Worm (Caenorhabditis elegans) whole organism, L1 larva: ENCODE measurements around the gene C36B7.6.

ENCODE experiments used
- C04F5.9 ChIP-seq: sonication (generic microtip); optimal IDR thresholded peaks from 2 replicates; lab custom pipeline; 2016; ENCODE audit warnings: missing genetic modification characterization, missing compliant biosample characterization
- C16A3.4 ChIP-seq: fragments of 150-350 bp; optimal IDR thresholded peaks from 2 replicates; lab custom pipeline; 2014; ENCODE audit warnings: missing biosample characterization, missing genetic modification characterization
- C34B4.2 ChIP-seq: sonication (generic microtip); optimal IDR thresholded peaks from 2 replicates; lab custom pipeline; 2017; ENCODE audit warnings: mild to moderate bottlenecking, missing genetic modification characterization, missing compliant biosample characterization
- alr-1 ChIP-seq: fragments of 200-800 bp; sonication (Bioruptor generic); optimal IDR thresholded peaks from 2 replicates; lab custom pipeline; 2018; ENCODE audit warnings: borderline replicate concordance, mild to moderate bottlenecking, missing genetic modification characterization, missing compliant biosample characterization
- aly-2 ChIP-seq: fragments of 150-350 bp; optimal IDR thresholded peaks from 2 replicates; lab custom pipeline; 2014; ENCODE audit warnings: missing biosample characterization, missing genetic modification characterization
- ama-1 ChIP-seq: fragments of 150-350 bp; optimal IDR thresholded peaks from 2 replicates; lab custom pipeline; 2014
- blmp-1 ChIP-seq: fragments of 150-350 bp; optimal IDR thresholded peaks from 2 replicates; lab custom pipeline; 2014; ENCODE audit warnings: missing biosample characterization, missing genetic modification characterization
- ceh-63 ChIP-seq: fragments of 200-800 bp; sonication (Bioruptor generic); optimal IDR thresholded peaks from 2 replicates; lab custom pipeline; 2018; ENCODE audit warnings: mild to moderate bottlenecking, missing genetic modification characterization, missing compliant biosample characterization
- ceh-8 ChIP-seq: fragments of 200-800 bp; sonication (Bioruptor generic); optimal IDR thresholded peaks from 2 replicates; lab custom pipeline; 2018; ENCODE audit warnings: mild to moderate bottlenecking, missing genetic modification characterization, moderate library complexity, missing compliant biosample characterization
- ces-1 ChIP-seq: fragments of 150-350 bp; optimal IDR thresholded peaks from 2 replicates; lab custom pipeline; 2014; ENCODE audit warnings: missing biosample characterization, missing genetic modification reagents, missing genetic modification characterization
- dpl-1 ChIP-seq, 3 experiments: fragments of 150-350 bp in 2 of 3; sonication (generic microtip) in 1 of 3; optimal IDR thresholded peaks; 2 replicates each; lab custom pipeline; 2014 to 2017; ENCODE audit warnings: missing biosample characterization in 3 of 3, missing genetic modification characterization in 3 of 3, missing genetic modification reagents in 3 of 3
- dsc-1 ChIP-seq: sonication (generic microtip); optimal IDR thresholded peaks from 2 replicates; lab custom pipeline; 2016; ENCODE audit warnings: mild to moderate bottlenecking, missing genetic modification characterization, missing compliant biosample characterization
- efl-3 ChIP-seq: fragments of 200-800 bp; sonication (Bioruptor generic); optimal IDR thresholded peaks from 2 replicates; lab custom pipeline; 2018; ENCODE audit warnings: mild to moderate bottlenecking, missing genetic modification characterization, missing compliant biosample characterization
- elt-2 ChIP-seq: sonication (generic microtip); optimal IDR thresholded peaks from 2 replicates; lab custom pipeline; 2016; ENCODE audit warnings: missing genetic modification characterization, mild to moderate bottlenecking, inconsistent platforms, missing compliant biosample characterization, missing genetic modification reagents
- ets-5 ChIP-seq: fragments of 200-800 bp; sonication (Bioruptor generic); IDR thresholded peaks from 2 replicates; pipeline ENCODE4 v1.3.6; 2022; ENCODE audit warnings: missing genetic modification characterization, missing compliant biosample characterization
- fkh-10 ChIP-seq: sonication (generic microtip); optimal IDR thresholded peaks from 2 replicates; lab custom pipeline; 2017; ENCODE audit warnings: missing biosample characterization, missing genetic modification reagents, missing genetic modification characterization
- fkh-4 ChIP-seq: sonication (generic microtip); optimal IDR thresholded peaks from 2 replicates; lab custom pipeline; 2016; ENCODE audit warnings: missing compliant biosample characterization, missing genetic modification characterization, borderline replicate concordance
- fos-1 ChIP-seq: fragments of 150-350 bp; optimal IDR thresholded peaks from 2 replicates; lab custom pipeline; 2014; ENCODE audit warnings: missing biosample characterization, missing genetic modification characterization
- grh-1 ChIP-seq: fragments of 200-800 bp; sonication (Bioruptor generic); IDR thresholded peaks from 2 replicates; pipeline ENCODE4 v1.3.6; 2022; ENCODE audit warnings: missing genetic modification reagents, missing genetic modification characterization, missing compliant biosample characterization
- hlh-4 ChIP-seq: sonication (generic microtip); optimal IDR thresholded peaks from 2 replicates; lab custom pipeline; 2016; ENCODE audit warnings: mild to moderate bottlenecking, missing genetic modification characterization, missing compliant biosample characterization
- lin-13 ChIP-seq: fragments of 150-350 bp; optimal IDR thresholded peaks from 2 replicates; lab custom pipeline; 2014; ENCODE audit warnings: missing biosample characterization, missing genetic modification reagents, missing genetic modification characterization
- lin-14 ChIP-seq: fragments of 200-800 bp; sonication (Bioruptor generic); optimal IDR thresholded peaks from 2 replicates; lab custom pipeline; 2018; ENCODE audit warnings: mild to moderate bottlenecking, missing genetic modification characterization, moderate library complexity, missing compliant biosample characterization
- lin-35 ChIP-seq, 2 experiments: fragments of 150-350 bp; optimal IDR thresholded peaks; 2 replicates each; lab custom pipeline; 2014; ENCODE audit warnings: missing biosample characterization in 2 of 2, missing genetic modification characterization in 2 of 2, missing genetic modification reagents in 2 of 2
- lir-3 ChIP-seq: sonication (generic microtip); optimal IDR thresholded peaks from 2 replicates; lab custom pipeline; 2016; ENCODE audit warnings: mild to moderate bottlenecking, missing genetic modification characterization, moderate library complexity, missing compliant biosample characterization; ENCODE audit not compliant: poor library complexity
- mab-9 ChIP-seq: fragments of 200-800 bp; sonication (Bioruptor generic); IDR thresholded peaks from 2 replicates; pipeline ENCODE4 v1.3.6; 2022; ENCODE audit warnings: missing genetic modification reagents, missing genetic modification characterization, missing compliant biosample characterization
- nhr-20 ChIP-seq: sonication (generic microtip); optimal IDR thresholded peaks from 2 replicates; lab custom pipeline; 2016; ENCODE audit warnings: mild to moderate bottlenecking, missing genetic modification characterization, missing compliant biosample characterization
- nhr-71 ChIP-seq: sonication (generic microtip); optimal IDR thresholded peaks from 2 replicates; lab custom pipeline; 2016; ENCODE audit warnings: mild to moderate bottlenecking, missing genetic modification characterization, moderate library complexity, missing compliant biosample characterization
- nhr-90 ChIP-seq: sonication (generic microtip); optimal IDR thresholded peaks from 2 replicates; lab custom pipeline; 2016; ENCODE audit warnings: mild to moderate bottlenecking, missing genetic modification characterization, missing compliant biosample characterization; ENCODE audit not compliant: poor library complexity
- pag-3 ChIP-seq: sonication (generic microtip); optimal IDR thresholded peaks from 2 replicates; lab custom pipeline; 2017; ENCODE audit warnings: missing genetic modification characterization, mild to moderate bottlenecking, missing compliant biosample characterization, antibody characterized with exemption, borderline replicate concordance; ENCODE audit not compliant: insufficient read depth
- pax-3 ChIP-seq: fragments of 200-800 bp; sonication (Bioruptor generic); optimal IDR thresholded peaks from 2 replicates; lab custom pipeline; 2018; ENCODE audit warnings: mild to moderate bottlenecking, missing genetic modification characterization, moderate library complexity, missing compliant biosample characterization
- pqm-1 ChIP-seq: sonication (generic microtip); optimal IDR thresholded peaks from 3 replicates; lab custom pipeline; 2017; ENCODE audit warnings: missing biosample characterization, missing genetic modification characterization
- rnt-1 ChIP-seq: sonication (generic microtip); optimal IDR thresholded peaks from 2 replicates; lab custom pipeline; 2016; ENCODE audit warnings: mild to moderate bottlenecking, missing genetic modification characterization, moderate library complexity, missing compliant biosample characterization
- snpc-4 ChIP-seq: fragments of 150-350 bp; optimal IDR thresholded peaks from 2 replicates; lab custom pipeline; 2014; ENCODE audit warnings: missing biosample characterization, missing genetic modification characterization
- snu-23 ChIP-seq: sonication (generic microtip); optimal IDR thresholded peaks from 2 replicates; lab custom pipeline; 2016; ENCODE audit warnings: missing genetic modification characterization, missing compliant biosample characterization
- sup-37 ChIP-seq: fragments of 200-800 bp; sonication (Bioruptor generic); optimal IDR thresholded peaks from 2 replicates; lab custom pipeline; 2018; ENCODE audit warnings: mild to moderate bottlenecking, missing genetic modification characterization, missing compliant biosample characterization
- tbx-2 ChIP-seq: sonication (generic microtip); optimal IDR thresholded peaks from 2 replicates; lab custom pipeline; 2016; ENCODE audit warnings: missing genetic modification characterization, missing compliant biosample characterization
- unc-130 ChIP-seq: fragments of 150-350 bp; optimal IDR thresholded peaks from 2 replicates; lab custom pipeline; 2017; ENCODE audit warnings: missing biosample characterization, missing genetic modification characterization, inconsistent platforms
- unc-86 ChIP-seq: sonication (generic microtip); optimal IDR thresholded peaks from 2 replicates; lab custom pipeline; 2016; ENCODE audit warnings: missing genetic modification characterization, missing compliant biosample characterization
- xbp-1 ChIP-seq: sonication (generic microtip); optimal IDR thresholded peaks from 2 replicates; lab custom pipeline; 2016; ENCODE audit warnings: missing genetic modification characterization, missing compliant biosample characterization
- zag-1 ChIP-seq: fragments of 150-350 bp; optimal IDR thresholded peaks from 2 replicates; lab custom pipeline; 2014; ENCODE audit warnings: missing biosample characterization, missing genetic modification characterization
- ztf-4 ChIP-seq: fragments of 150-350 bp; optimal IDR thresholded peaks from 2 replicates; lab custom pipeline; 2014; ENCODE audit warnings: missing biosample characterization, missing genetic modification characterization

Gene C36B7.6

ce11 chrX:7140682-7141254 is 40.6 kb upstream of the C36B7.6 start:
- TF ChIP-seq unc-130: no peak
- TF ChIP-seq aly-2 (tag; lab: Kevin White, UChicago): no peak
- no peak for TF ChIP-seq pax-3 (tag; lab: Kevin White, UChicago)
- peak; percentile 8 for TF ChIP-seq elt-2 (tag; lab: Kevin White, UChicago)
- no peak for TF ChIP-seq nhr-20 (tag; lab: Kevin White, UChicago)

ce11 chrX:7139614-7140013 is 39.5 kb upstream of the C36B7.6 start, which contains the start of gene clec-86:
Gene clec-86 (plus strand): TSS chrX:7139875.
- TF ChIP-seq dsc-1 (tag; lab: Kevin White, UChicago) (peak; percentile 42), hlh-4 (no peak), pax-3 (tag; lab: Kevin White, UChicago) (no peak), tbx-2 (tag; lab: Kevin White, UChicago) (no peak), mab-9 (GFP tag; lab: Robert Waterston, UW) (no peak), ama-1 (lab: Kevin White, UChicago) (no peak), zag-1 (tag; lab: Kevin White, UChicago) (no peak), efl-3 (GFP tag; lab: Kevin White, UChicago) (no peak), ets-5 (no peak), nhr-71 (peak; percentile 31), pqm-1 (no peak), xbp-1 (no peak), fkh-10 (GFP tag; lab: Kevin White, UChicago) (no peak), dpl-1 (GFP tag; optimal IDR thresholded peaks at IDR 0.05; lab: Kevin White, UChicago) (no peak), ces-1 (no peak), ceh-8 (GFP tag; lab: Kevin White, UChicago) (no peak), elt-2 (tag; lab: Kevin White, UChicago) (peak; percentile 89), alr-1 (tag; lab: Kevin White, UChicago) (no peak), nhr-90 (peak; percentile 16), lir-3 (no peak), lin-35 (GFP tag; optimal IDR thresholded peaks at IDR 0.05; lab: Kevin White, UChicago) (no peak), ztf-4 (tag; lab: Kevin White, UChicago) (no peak)

ce11 chrX:7131206-7131605 is 31.1 kb upstream of the C36B7.6 start:
- TF ChIP-seq ceh-63 (GFP tag; lab: Kevin White, UChicago) (no peak), snu-23 (GFP tag; lab: Kevin White, UChicago) (no peak), fos-1 (tag; lab: Kevin White, UChicago) (no peak), pag-3 (tag; lab: Kevin White, UChicago) (no peak), blmp-1 (tag; lab: Kevin White, UChicago) (no peak), unc-86 (tag; lab: Kevin White, UChicago) (no peak), C34B4.2 (tag; lab: Kevin White, UChicago) (no peak), lin-13 (no peak), sup-37 (GFP tag; lab: Kevin White, UChicago) (no peak), fkh-4 (tag; lab: Kevin White, UChicago) (no peak), C04F5.9 (tag; lab: Kevin White, UChicago) (no peak), grh-1 (GFP tag; lab: Robert Waterston, UW) (no peak), tbx-2 (tag; lab: Kevin White, UChicago) (no peak), C16A3.4 (no peak), lin-14 (GFP tag; lab: Kevin White, UChicago) (no peak), lin-35 (GFP tag; optimal IDR thresholded peaks at IDR 0.05; lab: Kevin White, UChicago) (no peak), snpc-4 (tag; lab: Kevin White, UChicago) (no peak), rnt-1 (tag; lab: Kevin White, UChicago) (no peak)
